Worm (Caenorhabditis elegans) whole organism, L2 larva: ENCODE results near the gene lipl-6.
A peak's percentile ranks its signal among the peaks of the same experiment; 100 is the strongest.

ENCODE experiments used
- F13H6.1 ChIP-seq: sonication (generic microtip); optimal IDR thresholded peaks from 2 replicates; lab custom pipeline; 2016; ENCODE audit warnings: missing genetic modification characterization, missing compliant biosample characterization
- R02D3.7 ChIP-seq: fragments of 150-350 bp; optimal IDR thresholded peaks from 2 replicates; lab custom pipeline; 2014; ENCODE audit warnings: missing biosample characterization, missing genetic modification characterization
- Y55F3AM.14 ChIP-seq: fragments of 200-800 bp; sonication (Bioruptor generic); optimal IDR thresholded peaks from 2 replicates; lab custom pipeline; 2018; ENCODE audit warnings: mild to moderate bottlenecking, missing genetic modification characterization, missing compliant biosample characterization
- ZK546.5 ChIP-seq: sonication (generic microtip); optimal IDR thresholded peaks from 2 replicates; lab custom pipeline; 2017; ENCODE audit warnings: missing biosample characterization, missing genetic modification characterization
- aly-2 ChIP-seq: fragments of 150-350 bp; optimal IDR thresholded peaks from 2 replicates; lab custom pipeline; 2014; ENCODE audit warnings: missing biosample characterization, missing genetic modification characterization
- ama-1 ChIP-seq: fragments of 150-350 bp; optimal IDR thresholded peaks from 2 replicates; lab custom pipeline; 2018; ENCODE audit warnings: inconsistent platforms
- ceh-16 ChIP-seq: fragments of 150-350 bp; optimal IDR thresholded peaks from 2 replicates; lab custom pipeline; 2014; ENCODE audit warnings: missing biosample characterization, missing genetic modification characterization
- ceh-82 ChIP-seq: fragments of 150-350 bp; optimal IDR thresholded peaks from 2 replicates; lab custom pipeline; 2014; ENCODE audit warnings: missing biosample characterization, missing genetic modification characterization
- crh-2 ChIP-seq: sonication (generic microtip); optimal IDR thresholded peaks from 2 replicates; lab custom pipeline; 2017; ENCODE audit warnings: missing biosample characterization, missing genetic modification characterization
- dmd-4 ChIP-seq: sonication (generic microtip); optimal IDR thresholded peaks from 2 replicates; lab custom pipeline; 2017; ENCODE audit warnings: missing biosample characterization, missing genetic modification characterization
- egl-27 ChIP-seq: sonication (generic microtip); optimal IDR thresholded peaks from 3 replicates; lab custom pipeline; 2017; ENCODE audit warnings: missing biosample characterization, missing genetic modification reagents, missing genetic modification characterization
- elt-1 ChIP-seq: fragments of 150-350 bp; optimal IDR thresholded peaks from 2 replicates; lab custom pipeline; 2014; ENCODE audit warnings: missing biosample characterization, missing genetic modification characterization
- gmeb-1 ChIP-seq: fragments of 150-350 bp; optimal IDR thresholded peaks from 2 replicates; lab custom pipeline; 2014; ENCODE audit warnings: missing biosample characterization, missing genetic modification characterization
- lin-11 ChIP-seq: fragments of 150-350 bp; sonication (generic microtip); optimal IDR thresholded peaks from 2 replicates; lab custom pipeline; 2014; ENCODE audit warnings: missing biosample characterization, missing genetic modification characterization, inconsistent platforms, mixed read lengths
- lin-39 ChIP-seq: fragments of 150-350 bp; optimal IDR thresholded peaks from 2 replicates; lab custom pipeline; 2014; ENCODE audit warnings: missing biosample characterization, missing genetic modification reagents, missing genetic modification characterization
- mbf-1 ChIP-seq: sonication (generic microtip); optimal IDR thresholded peaks from 2 replicates; lab custom pipeline; 2017; ENCODE audit warnings: missing biosample characterization, missing genetic modification characterization
- mdl-1 ChIP-seq, 2 experiments: fragments of 150-350 bp in 1 of 2; sonication (generic microtip) in 1 of 2; optimal IDR thresholded peaks; 2 replicates each; lab custom pipeline; 2017; ENCODE audit warnings: missing biosample characterization in 2 of 2, missing genetic modification characterization in 2 of 2
- nhr-10 ChIP-seq: sonication (generic microtip); optimal IDR thresholded peaks from 2 replicates; lab custom pipeline; 2017; ENCODE audit warnings: missing biosample characterization, missing genetic modification characterization
- nhr-11 ChIP-seq: fragments of 150-350 bp; optimal IDR thresholded peaks from 2 replicates; lab custom pipeline; 2014; ENCODE audit warnings: missing biosample characterization, missing genetic modification characterization
- nhr-12 ChIP-seq: fragments of 150-350 bp; optimal IDR thresholded peaks from 2 replicates; lab custom pipeline; 2014; ENCODE audit warnings: missing biosample characterization, missing genetic modification characterization
- nhr-129 ChIP-seq: fragments of 150-350 bp; optimal IDR thresholded peaks from 2 replicates; lab custom pipeline; 2014; ENCODE audit warnings: missing biosample characterization, missing genetic modification characterization
- nhr-237 ChIP-seq: fragments of 150-350 bp; optimal IDR thresholded peaks from 2 replicates; lab custom pipeline; 2014; ENCODE audit warnings: missing biosample characterization, missing genetic modification characterization
- nhr-25 ChIP-seq: fragments of 150-350 bp; sonication (generic microtip); optimal IDR thresholded peaks from 3 replicates; lab custom pipeline; 2014; ENCODE audit warnings: missing biosample characterization, missing genetic modification characterization
- nhr-6 ChIP-seq: fragments of 150-350 bp; optimal IDR thresholded peaks from 2 replicates; lab custom pipeline; 2014; ENCODE audit warnings: missing biosample characterization, missing genetic modification characterization
- nhr-77 ChIP-seq: fragments of 150-350 bp; optimal IDR thresholded peaks from 2 replicates; lab custom pipeline; 2014; ENCODE audit warnings: missing biosample characterization, missing genetic modification characterization
- peb-1 ChIP-seq: fragments of 150-350 bp; optimal IDR thresholded peaks from 2 replicates; lab custom pipeline; 2014; ENCODE audit warnings: missing biosample characterization, missing genetic modification characterization
- skn-1 ChIP-seq: sonication (generic microtip); optimal IDR thresholded peaks from 2 replicates; lab custom pipeline; 2017; ENCODE audit warnings: missing biosample characterization, missing genetic modification characterization
- sma-3 ChIP-seq: sonication (generic microtip); optimal IDR thresholded peaks from 2 replicates; lab custom pipeline; 2016; ENCODE audit warnings: missing genetic modification reagents, missing genetic modification characterization, missing compliant biosample characterization
- sma-9 ChIP-seq, 2 experiments: fragments of 150-350 bp in 1 of 2; sonication (generic microtip) in 1 of 2; optimal IDR thresholded peaks; 2 replicates each; lab custom pipeline; 2014 to 2016; ENCODE audit warnings: missing genetic modification characterization in 2 of 2, mild to moderate bottlenecking in 1 of 2, missing biosample characterization in 1 of 2, missing compliant biosample characterization in 1 of 2, missing genetic modification reagents in 1 of 2, moderate library complexity in 1 of 2
- unc-39 ChIP-seq: fragments of 150-350 bp; optimal IDR thresholded peaks from 2 replicates; lab custom pipeline; 2014; ENCODE audit warnings: missing biosample characterization, missing genetic modification characterization
- unc-55 ChIP-seq: fragments of 150-350 bp; sonication (generic microtip); optimal IDR thresholded peaks from 3 replicates; lab custom pipeline; 2014; ENCODE audit warnings: missing biosample characterization, missing genetic modification reagents, missing genetic modification characterization
- unc-62 ChIP-seq: fragments of 150-350 bp; optimal IDR thresholded peaks from 2 replicates; lab custom pipeline; 2014; ENCODE audit warnings: missing biosample characterization, missing genetic modification reagents, missing genetic modification characterization
- zag-1 ChIP-seq: fragments of 150-350 bp; optimal IDR thresholded peaks from 2 replicates; lab custom pipeline; 2014; ENCODE audit warnings: missing biosample characterization, missing genetic modification characterization
- ztf-1 ChIP-seq: fragments of 200-800 bp; sonication (Bioruptor generic); conservative IDR thresholded peaks from 2 replicates; pipeline ENCODE4 v1.3.6; 2022; ENCODE audit warnings: missing genetic modification characterization, missing compliant biosample characterization
- ztf-11 ChIP-seq: sonication (generic microtip); optimal IDR thresholded peaks from 2 replicates; lab custom pipeline; 2017; ENCODE audit warnings: missing biosample characterization, missing genetic modification characterization
- ztf-4 ChIP-seq: fragments of 150-350 bp; optimal IDR thresholded peaks from 2 replicates; lab custom pipeline; 2014; ENCODE audit warnings: missing biosample characterization, missing genetic modification characterization

The lipl-6 gene

ce11 chrV:6947442-6947841, 13.3 kb upstream of the lipl-6 start, which contains the start of gene Y57E12B.4:
Y57E12B.4 (minus strand) TSS chrV:6947542.
- TF ChIP-seq mdl-1 (tag; optimal IDR thresholded peaks at IDR 0.05; lab: Kevin White, UChicago) = no peak
- TF ChIP-seq R02D3.7 (tag; lab: Kevin White, UChicago) = no peak
- TF ChIP-seq F13H6.1 = no peak
- no peak for TF ChIP-seq nhr-25
- TF ChIP-seq crh-2 = no peak
- TF ChIP-seq ztf-4 (tag; lab: Kevin White, UChicago) = no peak
- TF ChIP-seq nhr-77 (tag; lab: Kevin White, UChicago) = no peak

ce11 chrV:6935878-6936277, 1.8 kb upstream of the lipl-6 start, which contains the start of gene Y57E12B.10:
Y57E12B.10 (minus strand) TSS chrV:6935978.
- TF ChIP-seq crh-2 = no peak
- TF ChIP-seq ceh-82 (tag; lab: Kevin White, UChicago) = no peak
- TF ChIP-seq nhr-129 = no peak
- TF ChIP-seq unc-39 = no peak
- TF ChIP-seq nhr-11 = no peak
- TF ChIP-seq aly-2 = no peak
- no peak for TF ChIP-seq peb-1
- no peak for TF ChIP-seq elt-1 (tag; lab: Kevin White, UChicago)
- TF ChIP-seq mbf-1 = no peak
- no peak for TF ChIP-seq dmd-4 (tag; lab: Kevin White, UChicago)
- TF ChIP-seq ceh-16 (tag; lab: Kevin White, UChicago) = no peak
- no peak for TF ChIP-seq sma-3 (GFP tag; lab: Kevin White, UChicago)
- no peak for TF ChIP-seq gmeb-1 (tag; lab: Kevin White, UChicago)
- no peak for TF ChIP-seq lin-39 (tag; lab: Kevin White, UChicago)
- no peak for TF ChIP-seq egl-27 (tag; lab: Kevin White, UChicago)
- TF ChIP-seq nhr-12 (tag; lab: Kevin White, UChicago) = no peak
- no peak for TF ChIP-seq Y55F3AM.14 (GFP tag; lab: Kevin White, UChicago)

- TF ChIP-seq unc-55 (GFP tag; lab: Kevin White, UChicago) (no peak), sma-9 (GFP tag; optimal IDR thresholded peaks at IDR 0.05; lab: Kevin White, UChicago) (peak; percentile 36), sma-9 (tag; optimal IDR thresholded peaks at IDR 0.05; lab: Kevin White, UChicago) (no peak), nhr-129 (peak; percentile 7), skn-1 (tag; lab: Kevin White, UChicago) (no peak), lin-11 (tag; lab: Kevin White, UChicago) (no peak), nhr-11 (no peak), unc-39 (no peak), F13H6.1 (peak; percentile 44), zag-1 (tag; lab: Kevin White, UChicago) (no peak), ztf-1 (GFP tag; lab: Robert Waterston, UW) (no peak), ama-1 (lab: Kevin White, UChicago) (no peak), ztf-11 (tag; lab: Kevin White, UChicago) (no peak), unc-62 (GFP tag; lab: Kevin White, UChicago) (no peak)
Measured at ce11 chrV:6930284-6930683, 3.8 kb downstream of the lipl-6 start.

DNA sequence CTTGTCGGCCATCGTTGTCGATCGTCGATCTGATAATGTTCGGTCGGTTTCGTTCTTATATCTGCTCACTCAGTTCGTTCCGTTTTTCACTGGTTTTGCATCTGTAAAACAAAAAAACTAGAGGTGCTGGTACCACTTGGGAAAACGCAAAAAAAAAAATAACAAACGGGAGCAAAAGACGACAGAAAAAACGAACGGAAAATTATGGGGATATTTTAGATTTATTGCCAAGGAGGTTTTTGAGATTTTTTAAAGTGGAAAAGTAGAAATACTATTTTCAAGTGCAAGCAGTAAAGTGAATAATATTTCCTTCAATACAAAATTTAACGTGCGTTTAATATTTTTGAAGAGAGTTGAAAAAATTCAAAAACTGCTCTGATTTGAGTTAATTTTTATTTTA, 5.2 kb downstream of the lipl-6 start, which contains the start of gene unc-68:
unc-68 (minus strand) TSS at position 101 of the 400 bp plus-strand sequence.
- TF ChIP-seq nhr-6 (tag; lab: Kevin White, UChicago) (no peak), nhr-129 (no peak), ZK546.5 (tag; lab: Kevin White, UChicago) (no peak), zag-1 (tag; lab: Kevin White, UChicago) (no peak), gmeb-1 (tag; lab: Kevin White, UChicago) (no peak), ama-1 (lab: Kevin White, UChicago) (no peak), unc-55 (GFP tag; lab: Kevin White, UChicago) (no peak), nhr-237 (no peak)

DNA sequence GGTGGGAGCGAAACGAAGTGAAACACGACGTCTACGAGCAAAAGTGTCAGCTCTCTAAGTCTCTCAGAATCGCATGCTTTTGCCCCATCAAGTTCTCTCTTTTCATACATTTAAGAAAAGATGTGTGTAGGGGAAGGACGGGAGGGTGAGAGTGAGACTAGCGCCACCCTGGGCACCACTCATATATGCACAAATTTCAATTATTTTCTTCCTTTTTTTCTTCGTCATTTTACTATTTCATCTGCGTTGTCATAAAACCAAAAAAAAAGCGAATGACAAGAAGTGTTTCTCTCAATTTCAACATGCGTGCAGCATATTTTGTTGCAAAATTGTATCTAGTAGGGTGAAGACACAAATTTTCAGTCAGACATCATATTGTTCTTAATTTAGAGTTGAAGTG, 7.5 kb downstream of the lipl-6 start:
- no peak for TF ChIP-seq peb-1
- no peak for TF ChIP-seq sma-3 (GFP tag; lab: Kevin White, UChicago)
- no peak for TF ChIP-seq unc-55 (GFP tag; lab: Kevin White, UChicago)
- no peak for TF ChIP-seq lin-39 (tag; lab: Kevin White, UChicago)
- no peak for TF ChIP-seq zag-1 (tag; lab: Kevin White, UChicago)
- TF ChIP-seq nhr-237 = no peak
- TF ChIP-seq nhr-10 (tag; lab: Kevin White, UChicago) = no peak
- no peak for TF ChIP-seq lin-11 (tag; lab: Kevin White, UChicago)
- no peak for TF ChIP-seq ztf-1 (GFP tag; lab: Robert Waterston, UW)
- TF ChIP-seq, all 48 proteins: peak for 0
